Fruit fly (Drosophila melanogaster) whole organism, embryonic: ENCODE data around the gene trx.

Experiments
- Abd-B ChIP-seq: fragments of 200-800 bp; sonication (Bioruptor generic); optimal IDR thresholded peaks from 2 replicates; lab custom pipeline; 2018; ENCODE audit warnings: missing biosample characterization, mild to moderate bottlenecking, missing genetic modification characterization, moderate library complexity
- Atf-2 ChIP-seq: fragments of 200-800 bp; sonication (Bioruptor generic); optimal IDR thresholded peaks from 2 replicates; lab custom pipeline; 2016; ENCODE audit warnings: missing biosample characterization, missing genetic modification characterization
- Bgb ChIP-seq: fragments of 200-800 bp; sonication (Bioruptor generic); IDR thresholded peaks from 2 replicates; pipeline ENCODE4 v1.3.6; 2022; ENCODE audit warnings: missing biosample characterization, missing genetic modification characterization; ENCODE audit not compliant: partially characterized antibody
- CG12155 ChIP-seq: fragments of 200-800 bp; sonication (Bioruptor generic); optimal IDR thresholded peaks from 3 replicates; lab custom pipeline; 2016; ENCODE audit warnings: missing biosample characterization, missing genetic modification characterization
- CG12391 ChIP-seq: fragments of 200-800 bp; sonication (Bioruptor generic); optimal IDR thresholded peaks from 3 replicates; lab custom pipeline; 2018; ENCODE audit warnings: missing biosample characterization, mild to moderate bottlenecking, missing genetic modification characterization, moderate library complexity
- CG13775 ChIP-seq: fragments of 200-800 bp; sonication (Bioruptor generic); optimal IDR thresholded peaks from 3 replicates; lab custom pipeline; 2017; ENCODE audit warnings: missing biosample characterization, mild to moderate bottlenecking, missing genetic modification characterization
- CG15696 ChIP-seq: fragments of 200-800 bp; sonication (Bioruptor generic); optimal IDR thresholded peaks from 2 replicates; lab custom pipeline; 2019; ENCODE audit warnings: missing biosample characterization, mild to moderate bottlenecking, missing genetic modification characterization, moderate library complexity
- CG17612 ChIP-seq: fragments of 200-800 bp; sonication (Bioruptor generic); IDR thresholded peaks from 2 replicates; pipeline ENCODE4 v1.3.6; 2022; ENCODE audit warnings: missing biosample characterization, missing genetic modification characterization
- CG30431 ChIP-seq: fragments of 200-800 bp; sonication (Bioruptor generic); optimal IDR thresholded peaks from 2 replicates; lab custom pipeline; 2017; ENCODE audit warnings: missing biosample characterization, missing genetic modification characterization
- CG31365 ChIP-seq: fragments of 200-800 bp; sonication (Bioruptor generic); optimal IDR thresholded peaks from 2 replicates; lab custom pipeline; 2018; ENCODE audit warnings: missing biosample characterization, mild to moderate bottlenecking, missing genetic modification characterization
- CG3281 ChIP-seq: fragments of 200-800 bp; sonication (Bioruptor generic); optimal IDR thresholded peaks from 3 replicates; lab custom pipeline; 2017; ENCODE audit warnings: missing biosample characterization, mild to moderate bottlenecking, missing genetic modification characterization
- CG33213 ChIP-seq: fragments of 200-800 bp; sonication (Bioruptor generic); optimal IDR thresholded peaks from 3 replicates; lab custom pipeline; 2016; ENCODE audit warnings: missing biosample characterization, missing genetic modification characterization
- CG3407 ChIP-seq: fragments of 200-800 bp; sonication (Bioruptor generic); optimal IDR thresholded peaks from 2 replicates; lab custom pipeline; 2018; ENCODE audit warnings: missing biosample characterization, mild to moderate bottlenecking, missing genetic modification characterization
- CG3995 ChIP-seq: fragments of 200-800 bp; sonication (Bioruptor generic); optimal IDR thresholded peaks from 3 replicates; lab custom pipeline; 2016; ENCODE audit warnings: missing biosample characterization, missing genetic modification characterization
- CG4707 ChIP-seq: fragments of 200-800 bp; sonication (Bioruptor generic); optimal IDR thresholded peaks from 2 replicates; lab custom pipeline; 2018; ENCODE audit warnings: missing biosample characterization, mild to moderate bottlenecking, missing genetic modification characterization, moderate library complexity
- CG4854 ChIP-seq: fragments of 200-800 bp; sonication (Bioruptor generic); optimal IDR thresholded peaks from 2 replicates; lab custom pipeline; 2016; ENCODE audit warnings: missing biosample characterization, missing genetic modification characterization, inconsistent platforms
- CG6813 ChIP-seq: fragments of 200-800 bp; sonication (Bioruptor generic); optimal IDR thresholded peaks from 2 replicates; lab custom pipeline; 2017; ENCODE audit warnings: missing biosample characterization, missing genetic modification characterization, mild to moderate bottlenecking, moderate library complexity, missing genetic modification reagents
- CG7839 ChIP-seq: fragments of 200-800 bp; sonication (Bioruptor generic); optimal IDR thresholded peaks from 3 replicates; lab custom pipeline; 2018; ENCODE audit warnings: missing biosample characterization, mild to moderate bottlenecking, missing genetic modification characterization, moderate library complexity
- CG9437 ChIP-seq: fragments of 200-800 bp; sonication (Bioruptor generic); optimal IDR thresholded peaks from 2 replicates; lab custom pipeline; 2018; ENCODE audit warnings: missing biosample characterization, mild to moderate bottlenecking, missing genetic modification characterization
- CG9932 ChIP-seq: fragments of 200-800 bp; sonication (Bioruptor generic); IDR thresholded peaks from 2 replicates; pipeline ENCODE4 v1.3.6; 2022; ENCODE audit warnings: missing biosample characterization, missing genetic modification characterization
- D19A ChIP-seq: fragments of 200-800 bp; optimal IDR thresholded peaks from 3 replicates; lab custom pipeline; 2019; ENCODE audit warnings: missing biosample characterization, mild to moderate bottlenecking, missing genetic modification characterization, moderate library complexity
- Dek ChIP-seq: fragments of 200-800 bp; sonication (Bioruptor generic); optimal IDR thresholded peaks from 3 replicates; lab custom pipeline; 2019; ENCODE audit warnings: missing biosample characterization, mild to moderate bottlenecking, missing genetic modification characterization, moderate library complexity
- HLH4C ChIP-seq: fragments of 200-800 bp; sonication (Bioruptor generic); IDR thresholded peaks from 3 replicates; pipeline ENCODE4 v1.3.6; 2022; ENCODE audit warnings: missing biosample characterization, missing genetic modification characterization; ENCODE audit not compliant: partially characterized antibody
- Hr39 ChIP-seq: fragments of >200 bp; optimal IDR thresholded peaks from 2 replicates; lab custom pipeline; 2017
- MBD-R2 ChIP-seq: fragments of 200-800 bp; sonication (Bioruptor generic); IDR thresholded peaks from 2 replicates; pipeline ENCODE4 v1.3.6; 2022; ENCODE audit warnings: missing biosample characterization, missing genetic modification characterization
- Nf-YB ChIP-seq: fragments of 200-800 bp; sonication (Bioruptor generic); optimal IDR thresholded peaks from 3 replicates; lab custom pipeline; 2019; ENCODE audit warnings: missing biosample characterization, mild to moderate bottlenecking, missing genetic modification characterization, moderate library complexity
- Pdp1 ChIP-seq, 2 experiments: fragments of 200-800 bp; sonication (Bioruptor generic); optimal IDR thresholded peaks; 3 replicates each; lab custom pipeline; 2016; ENCODE audit warnings: missing biosample characterization in 2 of 2, missing genetic modification characterization in 2 of 2, mild to moderate bottlenecking in 1 of 2, moderate library complexity in 1 of 2
- Poxn ChIP-seq: fragments of 200-800 bp; sonication (Bioruptor generic); IDR thresholded peaks from 2 replicates; pipeline ENCODE4 v1.3.6; 2022; ENCODE audit warnings: missing biosample characterization, missing genetic modification characterization
- Sry-β ChIP-seq: fragments of 200-800 bp; sonication (Bioruptor generic); optimal IDR thresholded peaks from 2 replicates; lab custom pipeline; 2018; ENCODE audit warnings: missing biosample characterization, mild to moderate bottlenecking, missing genetic modification characterization, moderate library complexity
- bab2 ChIP-seq: fragments of 200-800 bp; sonication (Bioruptor generic); optimal IDR thresholded peaks from 2 replicates; lab custom pipeline; 2016; ENCODE audit warnings: missing biosample characterization, missing genetic modification characterization
- bowl ChIP-seq: fragments of 200-800 bp; sonication (Bioruptor generic); IDR thresholded peaks from 2 replicates; pipeline ENCODE4 v1.3.6; 2022; ENCODE audit warnings: missing biosample characterization, missing genetic modification characterization
- chm ChIP-seq: fragments of 200-800 bp; sonication (Bioruptor generic); IDR thresholded peaks from 2 replicates; pipeline ENCODE4 v1.3.6; 2022; ENCODE audit warnings: missing biosample characterization, missing genetic modification characterization
- corto ChIP-seq: fragments of 200-800 bp; sonication (Bioruptor generic); optimal IDR thresholded peaks from 2 replicates; lab custom pipeline; 2016; ENCODE audit warnings: missing biosample characterization, mild to moderate bottlenecking, missing genetic modification characterization, moderate library complexity
- danr ChIP-seq: fragments of 200-800 bp; sonication (Bioruptor generic); IDR thresholded peaks from 2 replicates; pipeline ENCODE4 v1.3.6; 2022; ENCODE audit warnings: missing biosample characterization, missing genetic modification characterization
- dati ChIP-seq: fragments of 200-800 bp; sonication (Bioruptor generic); IDR thresholded peaks from 2 replicates; pipeline ENCODE4 v1.3.6; 2022; ENCODE audit warnings: missing biosample characterization, missing genetic modification characterization
- disco-r ChIP-seq: fragments of 200-800 bp; sonication (Bioruptor generic); optimal IDR thresholded peaks from 2 replicates; lab custom pipeline; 2016; ENCODE audit warnings: missing biosample characterization, missing genetic modification characterization
- esg ChIP-seq: fragments of 200-800 bp; sonication (Bioruptor generic); conservative IDR thresholded peaks from 2 replicates; pipeline ENCODE4 v1.3.6; 2022; ENCODE audit warnings: missing biosample characterization, missing genetic modification characterization
- gce ChIP-seq: fragments of 200-800 bp; sonication (Bioruptor generic); IDR thresholded peaks from 3 replicates; pipeline ENCODE4 v1.3.6; 2022; ENCODE audit warnings: missing biosample characterization, missing genetic modification characterization
- gcm2 ChIP-seq: fragments of 200-800 bp; sonication (Bioruptor generic); optimal IDR thresholded peaks from 2 replicates; lab custom pipeline; 2016; ENCODE audit warnings: missing biosample characterization, missing genetic modification characterization
- gfzf ChIP-seq: fragments of 200-800 bp; sonication (Bioruptor generic); optimal IDR thresholded peaks from 2 replicates; lab custom pipeline; 2016; ENCODE audit warnings: missing biosample characterization, mild to moderate bottlenecking, missing genetic modification characterization, moderate library complexity
- gt ChIP-seq: fragments of 200-800 bp; sonication (Bioruptor generic); IDR thresholded peaks from 2 replicates; pipeline ENCODE4 v1.3.6; 2022; ENCODE audit warnings: missing biosample characterization, missing genetic modification characterization
- kah ChIP-seq: fragments of 200-800 bp; sonication (Bioruptor generic); optimal IDR thresholded peaks from 2 replicates; lab custom pipeline; 2018; ENCODE audit warnings: missing biosample characterization, mild to moderate bottlenecking, missing genetic modification characterization
- lbe ChIP-seq: fragments of 200-800 bp; sonication (Bioruptor generic); optimal IDR thresholded peaks from 2 replicates; lab custom pipeline; 2016; ENCODE audit warnings: missing biosample characterization, mild to moderate bottlenecking, missing genetic modification characterization
- nerfin-1 ChIP-seq: fragments of 200-800 bp; sonication (Bioruptor generic); optimal IDR thresholded peaks from 3 replicates; lab custom pipeline; 2019; ENCODE audit warnings: missing biosample characterization, mild to moderate bottlenecking, missing genetic modification characterization, moderate library complexity
- repo ChIP-seq: fragments of 200-800 bp; sonication (Bioruptor generic); optimal IDR thresholded peaks from 2 replicates; lab custom pipeline; 2016; ENCODE audit warnings: missing biosample characterization, missing genetic modification characterization
- sim ChIP-seq: fragments of 200-800 bp; sonication (Bioruptor generic); IDR thresholded peaks from 2 replicates; pipeline ENCODE4 v1.3.6; 2022; ENCODE audit warnings: missing biosample characterization, missing genetic modification characterization
- sima ChIP-seq: fragments of 200-800 bp; sonication (Bioruptor generic); optimal IDR thresholded peaks from 2 replicates; lab custom pipeline; 2016; ENCODE audit warnings: missing biosample characterization, missing genetic modification characterization
- ssp ChIP-seq: fragments of 200-800 bp; sonication (Bioruptor generic); IDR thresholded peaks from 2 replicates; pipeline ENCODE4 v1.3.6; 2022; ENCODE audit warnings: missing biosample characterization, missing genetic modification characterization
- zen2 ChIP-seq: fragments of 200-800 bp; sonication (Bioruptor generic); IDR thresholded peaks from 3 replicates; pipeline ENCODE4 v1.3.6; 2022; ENCODE audit warnings: missing biosample characterization, missing genetic modification characterization; ENCODE audit not compliant: partially characterized antibody
- zfh1 ChIP-seq: fragments of 200-800 bp; sonication (Bioruptor generic); IDR thresholded peaks from 3 replicates; pipeline ENCODE4 v1.3.6; 2022; ENCODE audit warnings: missing biosample characterization, missing genetic modification characterization

Gene trx

DNA sequence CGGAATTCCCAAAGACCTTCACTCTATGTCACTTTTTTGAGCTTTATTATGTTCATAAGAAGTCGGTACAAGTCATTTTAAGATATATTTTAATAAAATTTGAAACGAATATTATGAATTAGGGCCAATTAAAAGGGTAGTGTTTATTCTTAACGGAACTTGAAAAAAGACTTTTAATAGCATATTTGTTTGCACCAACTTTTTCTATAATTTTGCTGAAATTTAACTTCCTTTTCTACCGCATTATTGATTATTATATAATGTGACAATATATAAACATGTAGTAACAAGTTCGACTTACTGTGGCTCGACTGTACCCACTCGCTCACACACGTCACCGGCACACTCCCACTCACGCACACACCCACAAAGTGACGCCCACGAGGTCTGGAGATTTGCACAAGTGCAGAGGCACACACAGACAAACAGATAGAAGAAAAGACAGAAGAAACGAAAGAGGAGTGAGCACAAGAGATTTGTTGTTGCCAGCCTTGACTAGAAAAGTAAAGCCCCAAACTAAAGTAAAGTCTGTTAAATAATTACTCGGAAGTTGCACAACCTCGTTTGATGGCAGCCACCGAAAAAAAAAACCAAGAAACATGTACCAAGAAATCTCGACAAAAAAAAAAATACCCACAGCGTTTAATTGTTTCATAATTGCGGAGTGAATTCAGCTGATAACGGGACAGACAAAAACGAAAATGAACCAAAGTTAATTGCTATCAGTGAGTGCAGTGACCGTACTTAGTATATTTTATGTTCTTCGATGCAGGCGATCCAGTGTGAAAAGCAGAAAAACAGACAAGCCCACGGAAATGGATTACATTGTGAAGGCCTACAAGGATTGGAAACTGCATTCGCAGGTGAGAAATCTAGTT, 3.5 kb upstream of the trx start (continued):
- TF ChIP-seq CG6813 (GFP tag; lab: Kevin White, UChicago), result no peak
- TF ChIP-seq bab2, result no peak
- TF ChIP-seq dati (GFP tag; lab: Robert Waterston, UW), result no peak
- no peak for TF ChIP-seq Sry-β (GFP tag; lab: Kevin White, UChicago)
- no peak for TF ChIP-seq CG3407 (GFP tag; lab: Kevin White, UChicago)
- TF ChIP-seq kah (GFP tag; lab: Kevin White, UChicago), result no peak
- no peak for TF ChIP-seq CG12155 (GFP tag; lab: Kevin White, UChicago)
- TF ChIP-seq danr (GFP tag; lab: Robert Waterston, UW), result no peak
- no peak for TF ChIP-seq MBD-R2 (GFP tag; lab: Robert Waterston, UW)
- no peak for TF ChIP-seq CG9437 (GFP tag; lab: Kevin White, UChicago)
- TF ChIP-seq bowl (GFP tag; lab: Robert Waterston, UW), result no peak
- no peak for TF ChIP-seq gfzf (GFP tag; lab: Kevin White, UChicago)
- TF ChIP-seq sim (GFP tag; lab: Robert Waterston, UW), result no peak
- TF ChIP-seq CG33213 (GFP tag; lab: Kevin White, UChicago), result no peak
- TF ChIP-seq CG17612 (GFP tag; lab: Robert Waterston, UW), result no peak
- TF ChIP-seq Atf-2 (GFP tag; lab: Kevin White, UChicago), result no peak
- no peak for TF ChIP-seq CG4854 (GFP tag; lab: Kevin White, UChicago)
- TF ChIP-seq CG15696 (tag; lab: Kevin White, UChicago), result no peak
- TF ChIP-seq chm (GFP tag; lab: Robert Waterston, UW), result no peak
- no peak for TF ChIP-seq Hr39 (lab: Kevin White, UChicago)
- no peak for TF ChIP-seq Bgb
- no peak for TF ChIP-seq esg (GFP tag; lab: Robert Waterston, UW)
- TF ChIP-seq zen2 (GFP tag; lab: Robert Waterston, UW), result no peak
- no peak for TF ChIP-seq Abd-B (GFP tag; lab: Kevin White, UChicago)
- peak; percentile 23 for TF ChIP-seq CG12391 (tag; lab: Kevin White, UChicago)
- TF ChIP-seq Nf-YB (GFP tag; lab: Kevin White, UChicago), result no peak
- TF ChIP-seq nerfin-1, result no peak
- TF ChIP-seq zfh1 (GFP tag; lab: Robert Waterston, UW), result no peak
- TF ChIP-seq repo, result no peak
- TF ChIP-seq lbe, result no peak
- TF ChIP-seq gcm2 (GFP tag; lab: Kevin White, UChicago), result no peak
- no peak for TF ChIP-seq CG3995
- TF ChIP-seq CG31365 (tag; lab: Kevin White, UChicago), result no peak
- no peak for TF ChIP-seq gt (GFP tag; lab: Robert Waterston, UW)
- peak; percentile 41 for TF ChIP-seq CG7839 (tag; lab: Kevin White, UChicago)
- TF ChIP-seq disco-r (GFP tag; lab: Kevin White, UChicago), result no peak
- TF ChIP-seq Pdp1 (GFP tag; optimal IDR thresholded peaks at IDR 0.05; lab: Kevin White, UChicago), result peak in 1 of 2 experiments; percentile 43
- no peak for TF ChIP-seq HLH4C (GFP tag; lab: Robert Waterston, UW)
- TF ChIP-seq CG3281 (GFP tag; lab: Kevin White, UChicago), result peak; percentile 50
- no peak for TF ChIP-seq sima
- TF ChIP-seq CG30431 (GFP tag; lab: Kevin White, UChicago), result no peak
- TF ChIP-seq corto (GFP tag; lab: Kevin White, UChicago), result no peak
- 0 out of 2 replicates have a peak, but pooled peaks have one; percentile 4 for TF ChIP-seq CG9932 (GFP tag; lab: Robert Waterston, UW)
- TF ChIP-seq D19A (tag; lab: Kevin White, UChicago), result no peak
- TF ChIP-seq Dek, result no peak
- no peak for TF ChIP-seq gce (GFP tag; lab: Robert Waterston, UW)
- TF ChIP-seq Poxn, result no peak
- no peak for TF ChIP-seq CG4707 (GFP tag; lab: Kevin White, UChicago)
- TF ChIP-seq CG13775 (GFP tag; lab: Kevin White, UChicago), result no peak
- no peak for TF ChIP-seq ssp (GFP tag; lab: Robert Waterston, UW)
